Fruit fly (Drosophila melanogaster) whole organism, embryonic: ENCODE measurements around the gene dunk.
A peak's percentile ranks its signal among the peaks of the same experiment; 100 is the strongest.

Experiments used
- Adf1 ChIP-seq: fragments of 200-800 bp; sonication (Bioruptor generic); IDR thresholded peaks from 2 replicates; pipeline ENCODE4 v1.3.6; 2022; ENCODE audit warnings: missing biosample characterization, missing genetic modification characterization
- Atf-2 ChIP-seq: fragments of 200-800 bp; sonication (Bioruptor generic); optimal IDR thresholded peaks from 2 replicates; lab custom pipeline; 2016; ENCODE audit warnings: missing biosample characterization, missing genetic modification characterization
- B-H2 ChIP-seq: fragments of 200-800 bp; sonication (Bioruptor generic); optimal IDR thresholded peaks from 2 replicates; lab custom pipeline; 2018; ENCODE audit warnings: missing biosample characterization, mild to moderate bottlenecking, missing genetic modification characterization
- Bdp1 ChIP-seq: fragments of 200-800 bp; sonication (Bioruptor generic); optimal IDR thresholded peaks from 3 replicates; lab custom pipeline; 2016; ENCODE audit warnings: missing biosample characterization, missing genetic modification characterization
- CG12071 ChIP-seq: fragments of 200-800 bp; sonication (Bioruptor generic); optimal IDR thresholded peaks from 3 replicates; lab custom pipeline; 2018; ENCODE audit warnings: missing biosample characterization, mild to moderate bottlenecking, missing genetic modification characterization
- CG12155 ChIP-seq: fragments of 200-800 bp; sonication (Bioruptor generic); optimal IDR thresholded peaks from 3 replicates; lab custom pipeline; 2016; ENCODE audit warnings: missing biosample characterization, missing genetic modification characterization
- CG14965 ChIP-seq: fragments of 200-800 bp; sonication (Bioruptor generic); optimal IDR thresholded peaks from 2 replicates; lab custom pipeline; 2016; ENCODE audit warnings: missing biosample characterization, missing genetic modification characterization, borderline replicate concordance
- CG15073 ChIP-seq: fragments of 200-800 bp; sonication (Bioruptor generic); optimal IDR thresholded peaks from 2 replicates; lab custom pipeline; 2016; ENCODE audit warnings: missing biosample characterization, missing genetic modification characterization
- CG15479 ChIP-seq: fragments of 200-800 bp; sonication (Bioruptor generic); optimal IDR thresholded peaks from 3 replicates; lab custom pipeline; 2019; ENCODE audit warnings: missing biosample characterization, mild to moderate bottlenecking, missing genetic modification characterization, moderate library complexity
- CG15514 ChIP-seq: fragments of 200-800 bp; sonication (Bioruptor generic); optimal IDR thresholded peaks from 3 replicates; lab custom pipeline; 2017; ENCODE audit warnings: missing biosample characterization, missing genetic modification characterization, mild to moderate bottlenecking, moderate library complexity, missing genetic modification reagents
- CG17802 ChIP-seq: fragments of 200-800 bp; sonication (Bioruptor generic); optimal IDR thresholded peaks from 2 replicates; lab custom pipeline; 2018; ENCODE audit warnings: missing biosample characterization, mild to moderate bottlenecking, missing genetic modification characterization, moderate library complexity
- CG2129 ChIP-seq: fragments of 200-800 bp; sonication (Bioruptor generic); IDR thresholded peaks from 2 replicates; pipeline ENCODE4 v1.3.6; 2022; ENCODE audit warnings: missing biosample characterization, missing genetic modification characterization; ENCODE audit not compliant: partially characterized antibody
- CG31388 ChIP-seq: fragments of 200-800 bp; sonication (Bioruptor generic); optimal IDR thresholded peaks from 2 replicates; lab custom pipeline; 2016; ENCODE audit warnings: missing biosample characterization, missing genetic modification characterization
- CG31441 ChIP-seq: fragments of 200-800 bp; sonication (Bioruptor generic); IDR thresholded peaks from 2 replicates; pipeline ENCODE4 v1.3.6; 2022; ENCODE audit warnings: missing biosample characterization, missing genetic modification characterization
- CG34224 ChIP-seq: fragments of 200-800 bp; sonication (Bioruptor generic); IDR thresholded peaks from 3 replicates; pipeline ENCODE4 v1.3.6; 2022; ENCODE audit warnings: missing biosample characterization, missing genetic modification characterization; ENCODE audit not compliant: partially characterized antibody
- CG3847 ChIP-seq: fragments of 200-800 bp; sonication (Bioruptor generic); IDR thresholded peaks from 2 replicates; pipeline ENCODE4 v1.3.6; 2022; ENCODE audit warnings: missing biosample characterization, missing genetic modification characterization
- CG5180 ChIP-seq: fragments of 200-800 bp; sonication (Bioruptor generic); optimal IDR thresholded peaks from 3 replicates; lab custom pipeline; 2017; ENCODE audit warnings: missing biosample characterization, missing genetic modification characterization, mild to moderate bottlenecking, moderate library complexity, missing genetic modification reagents
- CG6683 ChIP-seq: fragments of 200-800 bp; sonication (Bioruptor generic); optimal IDR thresholded peaks from 2 replicates; lab custom pipeline; 2017; ENCODE audit warnings: missing biosample characterization, mild to moderate bottlenecking, missing genetic modification characterization, missing genetic modification reagents
- CG8359 ChIP-seq: fragments of 200-800 bp; sonication (Bioruptor generic); optimal IDR thresholded peaks from 2 replicates; lab custom pipeline; 2017; ENCODE audit warnings: missing biosample characterization, mild to moderate bottlenecking, missing genetic modification characterization, borderline replicate concordance
- Chrac-16 ChIP-seq: fragments of 200-800 bp; sonication (Bioruptor generic); optimal IDR thresholded peaks from 3 replicates; lab custom pipeline; 2016; ENCODE audit warnings: missing biosample characterization, missing genetic modification characterization
- Deaf1 ChIP-seq: fragments of 200-800 bp; optimal IDR thresholded peaks from 3 replicates; lab custom pipeline; 2019; ENCODE audit warnings: missing biosample characterization, mild to moderate bottlenecking, missing genetic modification characterization, moderate library complexity
- Dref ChIP-seq: fragments of 200-800 bp; sonication (Bioruptor generic); IDR thresholded peaks from 2 replicates; pipeline ENCODE4 v1.3.6; 2022; ENCODE audit warnings: missing biosample characterization, missing genetic modification characterization
- Elba2 ChIP-seq: fragments of 200-800 bp; sonication (Bioruptor generic); optimal IDR thresholded peaks from 3 replicates; lab custom pipeline; 2016; ENCODE audit warnings: missing biosample characterization, missing genetic modification characterization
- Gsc ChIP-seq: fragments of 200-800 bp; sonication (Bioruptor generic); IDR thresholded peaks from 2 replicates; pipeline ENCODE4 v1.3.6; 2022; ENCODE audit warnings: missing biosample characterization, missing genetic modification characterization
- Hr78 ChIP-seq, 2 experiments: fragments of 200-800 bp in 1 of 2; fragments of >200 bp in 1 of 2; sonication (Bioruptor generic) in 1 of 2; optimal IDR thresholded peaks; 2 replicates each; lab custom pipeline; 2017 to 2019; ENCODE audit warnings: missing biosample characterization in 2 of 2, missing genetic modification characterization in 2 of 2, mild to moderate bottlenecking in 1 of 2, moderate library complexity in 1 of 2
- Lpt ChIP-seq: fragments of >200 bp; optimal IDR thresholded peaks from 2 replicates; lab custom pipeline; 2018; ENCODE audit warnings: missing biosample characterization, missing genetic modification characterization
- Mes4 ChIP-seq: fragments of 200-800 bp; sonication (Bioruptor generic); optimal IDR thresholded peaks from 2 replicates; lab custom pipeline; 2016; ENCODE audit warnings: missing biosample characterization, missing genetic modification characterization
- Taf1 ChIP-seq: fragments of 200-800 bp; sonication (Bioruptor generic); IDR thresholded peaks from 2 replicates; pipeline ENCODE4 v1.3.6; 2022; ENCODE audit warnings: missing biosample characterization, missing genetic modification characterization
- Xrp1 ChIP-seq: fragments of 200-800 bp; sonication (Bioruptor generic); IDR thresholded peaks from 2 replicates; pipeline ENCODE4 v1.3.6; 2022; ENCODE audit warnings: missing biosample characterization, missing genetic modification characterization
- ab ChIP-seq: fragments of 200-800 bp; sonication (Bioruptor generic); optimal IDR thresholded peaks from 2 replicates; lab custom pipeline; 2016; ENCODE audit warnings: missing biosample characterization, missing genetic modification characterization
- ap ChIP-seq: fragments of 200-800 bp; sonication (Bioruptor generic); IDR thresholded peaks from 2 replicates; pipeline ENCODE4 v1.3.6; 2022; ENCODE audit warnings: missing biosample characterization, missing genetic modification characterization
- ato ChIP-seq: fragments of 200-800 bp; sonication (Bioruptor generic); IDR thresholded peaks from 2 replicates; pipeline ENCODE4 v1.3.6; 2022; ENCODE audit warnings: missing biosample characterization, missing genetic modification characterization; ENCODE audit not compliant: partially characterized antibody
- bcd ChIP-seq: fragments of 200-800 bp; sonication (Bioruptor generic); optimal IDR thresholded peaks from 2 replicates; lab custom pipeline; 2017; ENCODE audit warnings: missing biosample characterization, mild to moderate bottlenecking, missing genetic modification characterization
- bsh ChIP-seq, 2 experiments: fragments of 200-800 bp; sonication (Bioruptor generic); optimal IDR thresholded peaks; 2 replicates each; lab custom pipeline; 2017 to 2018; ENCODE audit warnings: mild to moderate bottlenecking in 2 of 2, missing biosample characterization in 2 of 2, missing genetic modification characterization in 2 of 2, moderate library complexity in 1 of 2
- caup ChIP-seq: fragments of 200-800 bp; sonication (Bioruptor generic); optimal IDR thresholded peaks from 3 replicates; lab custom pipeline; 2017; ENCODE audit warnings: missing biosample characterization, mild to moderate bottlenecking, missing genetic modification characterization, moderate library complexity; ENCODE audit not compliant: severe bottlenecking
- chinmo ChIP-seq: fragments of 200-800 bp; sonication (Bioruptor generic); IDR thresholded peaks from 4 replicates; pipeline ENCODE4 v1.3.6; 2022; ENCODE audit warnings: missing biosample characterization, missing genetic modification characterization; ENCODE audit not compliant: partially characterized antibody
- disco-r ChIP-seq: fragments of 200-800 bp; sonication (Bioruptor generic); optimal IDR thresholded peaks from 2 replicates; lab custom pipeline; 2016; ENCODE audit warnings: missing biosample characterization, missing genetic modification characterization
- fd102C ChIP-seq: fragments of 200-800 bp; sonication (Bioruptor generic); optimal IDR thresholded peaks from 2 replicates; lab custom pipeline; 2018; ENCODE audit warnings: missing biosample characterization, mild to moderate bottlenecking, missing genetic modification characterization, moderate library complexity
- gcm ChIP-seq: fragments of 200-800 bp; sonication (Bioruptor generic); optimal IDR thresholded peaks from 2 replicates; lab custom pipeline; 2019; ENCODE audit warnings: missing biosample characterization, mild to moderate bottlenecking, missing genetic modification characterization, moderate library complexity
- hth ChIP-seq: fragments of >200 bp; optimal IDR thresholded peaks from 2 replicates; lab custom pipeline; 2017; ENCODE audit warnings: inconsistent platforms
- knrl ChIP-seq: fragments of 200-800 bp; sonication (Bioruptor generic); IDR thresholded peaks from 3 replicates; pipeline ENCODE4 v1.3.6; 2022; ENCODE audit warnings: missing biosample characterization, missing genetic modification characterization; ENCODE audit not compliant: partially characterized antibody
- lilli ChIP-seq: fragments of 200-800 bp; sonication (Bioruptor generic); optimal IDR thresholded peaks from 3 replicates; lab custom pipeline; 2016; ENCODE audit warnings: missing biosample characterization, missing genetic modification characterization
- luna ChIP-seq: fragments of 200-800 bp; sonication (Bioruptor generic); optimal IDR thresholded peaks from 2 replicates; lab custom pipeline; 2016; ENCODE audit warnings: missing biosample characterization, missing genetic modification characterization
- ro ChIP-seq: fragments of 200-800 bp; sonication (Bioruptor generic); IDR thresholded peaks from 2 replicates; pipeline ENCODE4 v1.3.6; 2022; ENCODE audit warnings: missing biosample characterization, missing genetic modification characterization
- row ChIP-seq: fragments of 200-800 bp; sonication (Bioruptor generic); IDR thresholded peaks from 3 replicates; pipeline ENCODE4 v1.3.6; 2022; ENCODE audit warnings: missing biosample characterization, missing genetic modification characterization
- scrt ChIP-seq: fragments of 200-800 bp; sonication (Bioruptor generic); optimal IDR thresholded peaks from 2 replicates; lab custom pipeline; 2018; ENCODE audit warnings: missing biosample characterization, mild to moderate bottlenecking, missing genetic modification characterization, moderate library complexity
- slbo ChIP-seq: fragments of 200-800 bp; sonication (Bioruptor generic); IDR thresholded peaks from 2 replicates; pipeline ENCODE4 v1.3.6; 2022; ENCODE audit warnings: missing biosample characterization, missing genetic modification characterization
- sqz ChIP-seq: fragments of 200-800 bp; sonication (Bioruptor generic); optimal IDR thresholded peaks from 3 replicates; lab custom pipeline; 2018; ENCODE audit warnings: missing biosample characterization, mild to moderate bottlenecking, missing genetic modification characterization
- tin ChIP-seq: fragments of 200-800 bp; sonication (Bioruptor generic); optimal IDR thresholded peaks from 3 replicates; lab custom pipeline; 2016; ENCODE audit warnings: missing biosample characterization, missing genetic modification characterization
- wek ChIP-seq: fragments of 200-800 bp; sonication (Bioruptor generic); optimal IDR thresholded peaks from 3 replicates; lab custom pipeline; 2018; ENCODE audit warnings: missing biosample characterization, mild to moderate bottlenecking, missing genetic modification characterization, moderate library complexity
- wor ChIP-seq: fragments of 200-800 bp; sonication (Bioruptor generic); IDR thresholded peaks from 2 replicates; pipeline ENCODE4 v1.3.6; 2022; ENCODE audit warnings: missing biosample characterization, missing genetic modification characterization

dunk gene

dm6 chr2L:22169044-22169515, 17.7 kb downstream of the dunk start, which contains the start of gene Clamp (continued):
- TF ChIP-seq B-H2 (GFP tag; lab: Kevin White, UChicago) (no peak), CG14965 (GFP tag; lab: Kevin White, UChicago) (no peak), Elba2 (GFP tag; lab: Kevin White, UChicago) (no peak), CG15514 (GFP tag; lab: Kevin White, UChicago) (peak; percentile 94), ap (GFP tag; lab: Robert Waterston, UW) (no peak), row (GFP tag; lab: Robert Waterston, UW) (peak; percentile 82), slbo (no peak), disco-r (GFP tag; lab: Kevin White, UChicago) (no peak), ro (GFP tag; lab: Robert Waterston, UW) (no peak), Xrp1 (GFP tag; lab: Robert Waterston, UW) (no peak), CG5180 (GFP tag; lab: Kevin White, UChicago) (no peak), CG6683 (no peak), caup (GFP tag; lab: Kevin White, UChicago) (no peak), CG12155 (GFP tag; lab: Kevin White, UChicago) (no peak), ab (GFP tag; lab: Kevin White, UChicago) (no peak), ato (no peak), CG34224 (no peak), CG31441 (GFP tag; lab: Robert Waterston, UW) (no peak), Adf1 (GFP tag; lab: Robert Waterston, UW) (no peak), tin (GFP tag; lab: Kevin White, UChicago) (no peak), CG15073 (GFP tag; lab: Kevin White, UChicago) (no peak), Lpt (no peak), knrl (GFP tag; lab: Robert Waterston, UW) (no peak; the same call in 2 of the 3 replicates), lilli (no peak), CG31388 (GFP tag; lab: Kevin White, UChicago) (no peak), fd102C (GFP tag; lab: Kevin White, UChicago) (no peak), Gsc (GFP tag; lab: Robert Waterston, UW) (no peak), bsh (GFP tag; optimal IDR thresholded peaks at IDR 0.05; lab: Kevin White, UChicago) (no peak), chinmo (GFP tag; lab: Robert Waterston, UW) (no peak), CG17802 (tag; lab: Kevin White, UChicago) (peak; percentile 96), hth (lab: Kevin White, UChicago) (no peak), Hr78 (GFP tag; optimal IDR thresholded peaks at IDR 0.05; lab: Kevin White, UChicago) (peak in 1 of 2 experiments; percentile 48), CG2129 (GFP tag; lab: Robert Waterston, UW) (no peak), CG3847 (GFP tag; lab: Robert Waterston, UW) (peak; percentile 31; the same call in 1 of the 2 replicates), gcm (GFP tag; lab: Kevin White, UChicago) (no peak), bcd (GFP tag; lab: Kevin White, UChicago) (no peak), CG12071 (GFP tag; lab: Kevin White, UChicago) (no peak), wor (GFP tag; lab: Robert Waterston, UW) (no peak), Dref (no peak), CG15479 (GFP tag; lab: Kevin White, UChicago) (no peak), sqz (GFP tag; lab: Kevin White, UChicago) (no peak), Bdp1 (GFP tag; lab: Kevin White, UChicago) (no peak), Taf1 (no peak), wek (no peak), CG8359 (GFP tag; lab: Kevin White, UChicago) (no peak), Deaf1 (tag; lab: Kevin White, UChicago) (no peak), luna (GFP tag; lab: Kevin White, UChicago) (no peak), scrt (GFP tag; lab: Kevin White, UChicago) (no peak), Mes4 (GFP tag; lab: Kevin White, UChicago) (no peak), Chrac-16 (GFP tag; lab: Kevin White, UChicago) (no peak), Atf-2 (no peak)
